Worm (Caenorhabditis elegans): ENCODE data around the gene Y54G2A.32.

DNA sequence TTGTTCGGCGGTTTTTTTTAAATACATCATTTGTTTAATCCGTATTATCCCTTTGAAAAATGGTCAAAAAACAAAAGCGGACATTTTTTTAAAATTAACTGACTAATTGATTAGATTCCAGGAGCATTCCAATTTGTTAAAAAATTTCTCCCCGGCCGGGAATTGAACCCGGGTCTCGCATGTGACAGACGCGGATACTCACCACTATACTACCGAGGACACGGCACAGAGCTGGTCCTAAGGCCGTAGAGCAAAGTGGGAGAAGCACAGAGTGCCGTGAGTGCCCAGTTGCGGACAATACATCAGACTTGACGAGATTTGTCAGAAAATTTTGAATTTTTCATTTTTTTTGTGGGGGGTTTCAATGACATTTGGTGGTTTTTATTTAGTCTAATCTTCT lies 2.7 kb upstream of the Y54G2A.32 start:
- peak; percentile 30 for TF ChIP-seq W03F9.2 (tag; optimal IDR thresholded peaks at IDR 0.05)
- TF ChIP-seq him-1 (tag; optimal IDR thresholded peaks at IDR 0.05), result no peak

All from whole organism, L4/young adult.